Fruit fly (Drosophila melanogaster) Kc167 (cell line): ENCODE measurements around the gene Cyp311a1.

Experiments
- Myc ChIP-seq: fragments of >200 bp; optimal IDR thresholded peaks from 2 replicates; lab custom pipeline; 2017; ENCODE audit warnings: missing external identifiers
- h ChIP-seq: fragments of >200 bp; optimal IDR thresholded peaks from 3 replicates; lab custom pipeline; 2018; ENCODE audit warnings: missing external identifiers

DNA sequence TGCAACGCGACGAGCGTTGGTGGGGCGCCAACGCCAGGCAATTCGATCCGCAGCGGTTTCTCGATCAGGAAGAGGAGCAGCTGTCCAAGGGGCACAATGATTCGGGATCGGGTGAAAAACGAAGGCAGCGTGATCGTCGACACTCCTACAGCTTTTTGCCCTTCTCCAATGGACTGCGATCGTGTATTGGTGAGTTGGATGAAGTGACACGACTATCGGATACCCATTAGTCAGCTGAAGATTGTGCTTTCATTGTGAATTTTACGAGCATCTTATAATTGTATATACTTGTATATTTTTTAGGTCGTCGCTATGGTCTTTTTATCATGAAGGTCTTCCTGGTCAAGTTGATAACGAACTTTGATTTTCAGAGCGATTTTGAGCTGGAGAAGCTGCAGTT, 3.4 kb upstream of the Cyp311a1 start:
- TF ChIP-seq Myc (lab: Kevin White, UChicago) = no peak
- TF ChIP-seq h (lab: Kevin White, UChicago) = no peak
